Worm (Caenorhabditis elegans): ENCODE measurements around the gene AH10.2.

Gene AH10.2

ce11 chrV:14200086-14200485 lies 43.5 kb downstream of the AH10.2 start (continued):
- peak; percentile 96 for TF ChIP-seq hmg-1.2 (GFP tag; IDR thresholded peaks at IDR 0.05)
- no peak for TF ChIP-seq attf-3 (GFP tag; conservative IDR thresholded peaks at IDR 0.05)
- TF ChIP-seq Y53G8AR.9 (GFP tag; conservative IDR thresholded peaks at IDR 0.05) = 0 out of 2 replicates have a peak, but pooled peaks have one; percentile 27
- no peak for TF ChIP-seq lsy-27 (tag; optimal IDR thresholded peaks at IDR 0.05; ENCODE audit: borderline replicate concordance, insufficient read depth)
- peak; percentile 67 for TF ChIP-seq lin-54 (GFP tag; optimal IDR thresholded peaks at IDR 0.05)
- peak; percentile 19 for TF ChIP-seq F22D6.2 (tag; optimal IDR thresholded peaks at IDR 0.05)
- TF ChIP-seq unc-130 (GFP tag; optimal IDR thresholded peaks at IDR 0.05) = no peak
- TF ChIP-seq nhr-80 (tag; optimal IDR thresholded peaks at IDR 0.05) = peak; percentile 95
- no peak for TF ChIP-seq snpc-1.1 (tag; optimal IDR thresholded peaks at IDR 0.05; ENCODE audit: insufficient read depth)
- TF ChIP-seq lin-35 (GFP tag; optimal IDR thresholded peaks at IDR 0.05) = peak in 1 of 3 experiments; percentile 84
- TF ChIP-seq let-607 (tag; optimal IDR thresholded peaks at IDR 0.05) = peak; percentile 77 to 80
- no peak for TF ChIP-seq egl-44 (GFP tag; IDR thresholded peaks at IDR 0.05)
- TF ChIP-seq B0035.1 (tag; optimal IDR thresholded peaks at IDR 0.05) = no peak
- no peak for TF ChIP-seq mes-4 (tag; optimal IDR thresholded peaks at IDR 0.05)
- TF ChIP-seq ceh-91 (GFP tag; IDR thresholded peaks at IDR 0.05) = no peak
- peak; percentile 35 for TF ChIP-seq die-1 (tag; optimal IDR thresholded peaks at IDR 0.05)
- TF ChIP-seq atf-7 (tag; optimal IDR thresholded peaks at IDR 0.05) = peak; percentile 93
- no peak for TF ChIP-seq madf-8 (GFP tag; conservative IDR thresholded peaks at IDR 0.05)
- peak; percentile 20; the same call in 1 of the 2 replicates for TF ChIP-seq lir-1 (GFP tag; conservative IDR thresholded peaks at IDR 0.05)
- no peak for TF ChIP-seq Y79H2A.3 (GFP tag; conservative IDR thresholded peaks at IDR 0.05)
- TF ChIP-seq mel-28 (tag; optimal IDR thresholded peaks at IDR 0.05; ENCODE audit: borderline replicate concordance) = no peak
- TF ChIP-seq lag-1 (GFP tag; IDR thresholded peaks at IDR 0.05) = no peak
- TF ChIP-seq hmg-20 (GFP tag; IDR thresholded peaks at IDR 0.05) = no peak
- no peak for TF ChIP-seq sdz-38 (tag; optimal IDR thresholded peaks at IDR 0.05)
- peak; percentile 97 for TF ChIP-seq attf-5 (GFP tag; optimal IDR thresholded peaks at IDR 0.05)
- no peak for TF ChIP-seq hlh-12 (tag; optimal IDR thresholded peaks at IDR 0.05)
- peak; percentile 83 for TF ChIP-seq B0336.3 (GFP tag; IDR thresholded peaks at IDR 0.05)
- peak; percentile 80 for TF ChIP-seq K11D2.4 (GFP tag; IDR thresholded peaks at IDR 0.05)
- no peak for TF ChIP-seq nfya-2 (GFP tag; IDR thresholded peaks at IDR 0.05)
- no peak for TF ChIP-seq hlh-26 (GFP tag; conservative IDR thresholded peaks at IDR 0.05)
- no peak for TF ChIP-seq ztf-25 (GFP tag; IDR thresholded peaks at IDR 0.05)
- TF ChIP-seq egl-18 (GFP tag; IDR thresholded peaks at IDR 0.05) = no peak
- TF ChIP-seq lin-26 (GFP tag; IDR thresholded peaks at IDR 0.05) = peak; percentile 66; the same call in 1 of the 2 replicates
- TF ChIP-seq ztf-6 (GFP tag; IDR thresholded peaks at IDR 0.05) = no peak
- TF ChIP-seq ztf-18 (tag; optimal IDR thresholded peaks at IDR 0.05) = peak; percentile 77
- peak; percentile 53 for TF ChIP-seq ztf-3 (GFP tag; optimal IDR thresholded peaks at IDR 0.05)
- peak; percentile 96 for TF ChIP-seq pha-4 (tag; optimal IDR thresholded peaks at IDR 0.05)
- no peak for TF ChIP-seq ama-1 (optimal IDR thresholded peaks at IDR 0.05)
- TF ChIP-seq ama-1 (GFP tag; optimal IDR thresholded peaks at IDR 0.05) = no peak
- TF ChIP-seq bed-2 (GFP tag; IDR thresholded peaks at IDR 0.05) = no peak
- no peak for TF ChIP-seq dpl-1 (GFP tag; optimal IDR thresholded peaks at IDR 0.05)
- TF ChIP-seq sea-2 (GFP tag; IDR thresholded peaks at IDR 0.05) = no peak
- peak; percentile 16 for TF ChIP-seq T07F8.4 (tag; optimal IDR thresholded peaks at IDR 0.05)
- TF ChIP-seq akir-1 (GFP tag; optimal IDR thresholded peaks at IDR 0.05) = no peak
- no peak for TF ChIP-seq F57C9.4 (tag; optimal IDR thresholded peaks at IDR 0.05)
- TF ChIP-seq ekl-4 (GFP tag; IDR thresholded peaks at IDR 0.05) = 0 out of 2 replicates have a peak, but pooled peaks have one; percentile 51
